Worm (Caenorhabditis elegans): ENCODE data around the gene F11A10.6.

ce11 chrIV:12040431-12040830 lies 49.0 kb downstream of the F11A10.6 start:
- TF ChIP-seq W03F9.2 (tag; optimal IDR thresholded peaks at IDR 0.05) (no peak), dao-5 (tag; optimal IDR thresholded peaks at IDR 0.05) (no peak), him-1 (tag; optimal IDR thresholded peaks at IDR 0.05) (no peak)

Measured in whole organism, L4/young adult.